Fruit fly (Drosophila melanogaster) whole organism, larva: Measurements from ENCODE around the gene CG10013.

Source experiments
- noc ChIP-seq: fragments of 200-800 bp; sonication (Bioruptor generic); optimal IDR thresholded peaks from 3 replicates; lab custom pipeline; 2019; ENCODE audit warnings: missing biosample characterization, mild to moderate bottlenecking, missing genetic modification characterization, moderate library complexity

CG10013 gene

dm6 chr3R:12369793-12370642 lies 46.7 kb downstream of the CG10013 start:
- TF ChIP-seq noc (tag; lab: Kevin White, UChicago), result no peak

- peak; percentile 42 for TF ChIP-seq noc (tag; lab: Kevin White, UChicago)
Observed at dm6 chr3R:12370643-12370995, 47.3 kb downstream of the CG10013 start.

- no peak for TF ChIP-seq noc (tag; lab: Kevin White, UChicago)
Observed at dm6 chr3R:12371671-12372070, 48.4 kb downstream of the CG10013 start, which contains the start of gene GstD2. Gene GstD2 (plus strand): TSS chr3R:12371971.

- no peak for TF ChIP-seq noc (tag; lab: Kevin White, UChicago)
Observed at dm6 chr3R:12372800-12373199, 49.5 kb downstream of the CG10013 start, which contains the start of gene GstD3. Gene GstD3 (plus strand): TSS chr3R:12373068.

dm6 chr3R:12373800-12374199 lies 50.5 kb downstream of the CG10013 start, which contains the start of gene GstD4:
Gene GstD4 (plus strand): TSS chr3R:12374100.
- TF ChIP-seq noc (tag; lab: Kevin White, UChicago), result no peak
